Fruit fly (Drosophila melanogaster) whole organism, embryonic: Measurements from ENCODE around the gene CG31636.

Experiments
- ATbp ChIP-seq: fragments of 200-800 bp; sonication (Bioruptor generic); optimal IDR thresholded peaks from 2 replicates; lab custom pipeline; 2017; ENCODE audit warnings: missing biosample characterization, mild to moderate bottlenecking, missing genetic modification characterization, missing genetic modification reagents
- Bgb ChIP-seq: fragments of 200-800 bp; sonication (Bioruptor generic); IDR thresholded peaks from 2 replicates; pipeline ENCODE4 v1.3.6; 2022; ENCODE audit warnings: missing biosample characterization, missing genetic modification characterization; ENCODE audit not compliant: partially characterized antibody
- BtbVII ChIP-seq: fragments of 200-800 bp; sonication (Bioruptor generic); optimal IDR thresholded peaks from 3 replicates; lab custom pipeline; 2017; ENCODE audit warnings: missing biosample characterization, mild to moderate bottlenecking, missing genetic modification characterization
- Bteb2 ChIP-seq: fragments of 200-800 bp; sonication (Bioruptor generic); optimal IDR thresholded peaks from 2 replicates; lab custom pipeline; 2016; ENCODE audit warnings: missing biosample characterization, missing genetic modification characterization
- C15 ChIP-seq: fragments of 200-800 bp; sonication (Bioruptor generic); IDR thresholded peaks from 3 replicates; pipeline ENCODE4 v1.3.6; 2022; ENCODE audit warnings: missing biosample characterization, missing genetic modification characterization
- CG10147 ChIP-seq: fragments of 200-800 bp; sonication (Bioruptor generic); optimal IDR thresholded peaks from 2 replicates; lab custom pipeline; 2019; ENCODE audit warnings: missing biosample characterization, mild to moderate bottlenecking, missing genetic modification characterization, moderate library complexity
- CG10209 ChIP-seq: fragments of 200-800 bp; sonication (Bioruptor generic); optimal IDR thresholded peaks from 3 replicates; lab custom pipeline; 2017; ENCODE audit warnings: missing biosample characterization, mild to moderate bottlenecking, missing genetic modification characterization, missing genetic modification reagents
- CG10366 ChIP-seq: fragments of 200-800 bp; sonication (Bioruptor generic); IDR thresholded peaks from 2 replicates; pipeline ENCODE4 v1.3.6; 2022; ENCODE audit warnings: missing biosample characterization, missing genetic modification characterization
- CG10462 ChIP-seq: fragments of 200-800 bp; sonication (Bioruptor generic); optimal IDR thresholded peaks from 2 replicates; lab custom pipeline; 2016; ENCODE audit warnings: missing biosample characterization, missing genetic modification characterization
- CG12391 ChIP-seq: fragments of 200-800 bp; sonication (Bioruptor generic); optimal IDR thresholded peaks from 3 replicates; lab custom pipeline; 2018; ENCODE audit warnings: missing biosample characterization, mild to moderate bottlenecking, missing genetic modification characterization, moderate library complexity
- CG14710 ChIP-seq: fragments of 200-800 bp; sonication (Bioruptor generic); optimal IDR thresholded peaks from 3 replicates; lab custom pipeline; 2019; ENCODE audit warnings: missing biosample characterization, mild to moderate bottlenecking, missing genetic modification characterization, moderate library complexity
- CG15601 ChIP-seq: fragments of 200-800 bp; sonication (Bioruptor generic); optimal IDR thresholded peaks from 3 replicates; lab custom pipeline; 2019; ENCODE audit warnings: missing biosample characterization, mild to moderate bottlenecking, missing genetic modification characterization, moderate library complexity
- CG1602 ChIP-seq: fragments of 200-800 bp; sonication (Bioruptor generic); optimal IDR thresholded peaks from 3 replicates; lab custom pipeline; 2016; ENCODE audit warnings: missing biosample characterization, missing genetic modification characterization
- CG16813 ChIP-seq: fragments of 200-800 bp; sonication (Bioruptor generic); IDR thresholded peaks from 3 replicates; pipeline ENCODE4 v1.3.6; 2022; ENCODE audit warnings: missing biosample characterization, missing genetic modification characterization; ENCODE audit not compliant: partially characterized antibody
- CG16863 ChIP-seq: fragments of 200-800 bp; sonication (Bioruptor generic); optimal IDR thresholded peaks from 3 replicates; lab custom pipeline; 2016; ENCODE audit warnings: missing biosample characterization, missing genetic modification characterization
- CG1792 ChIP-seq: fragments of 200-800 bp; sonication (Bioruptor generic); optimal IDR thresholded peaks from 2 replicates; lab custom pipeline; 2016; ENCODE audit warnings: missing biosample characterization, missing genetic modification characterization
- CG1832 ChIP-seq: fragments of 200-800 bp; sonication (Bioruptor generic); optimal IDR thresholded peaks from 2 replicates; lab custom pipeline; 2017; ENCODE audit warnings: missing biosample characterization, mild to moderate bottlenecking, missing genetic modification characterization, inconsistent platforms
- CG2120 ChIP-seq: fragments of 200-800 bp; sonication (Bioruptor generic); optimal IDR thresholded peaks from 3 replicates; lab custom pipeline; 2016; ENCODE audit warnings: missing biosample characterization, missing genetic modification characterization
- CG3163 ChIP-seq: fragments of 200-800 bp; sonication (Bioruptor generic); optimal IDR thresholded peaks from 3 replicates; lab custom pipeline; 2016; ENCODE audit warnings: missing biosample characterization, missing genetic modification characterization
- CG43689 ChIP-seq: fragments of 200-800 bp; sonication (Bioruptor generic); IDR thresholded peaks from 2 replicates; pipeline ENCODE4 v1.3.6; 2022; ENCODE audit warnings: missing biosample characterization, missing genetic modification characterization
- CG6765 ChIP-seq: fragments of 200-800 bp; sonication (Bioruptor generic); optimal IDR thresholded peaks from 3 replicates; lab custom pipeline; 2017; ENCODE audit warnings: missing biosample characterization, mild to moderate bottlenecking, missing genetic modification characterization
- CG7271 ChIP-seq: fragments of 200-800 bp; sonication (Bioruptor generic); optimal IDR thresholded peaks from 2 replicates; lab custom pipeline; 2018; ENCODE audit warnings: missing biosample characterization, mild to moderate bottlenecking, missing genetic modification characterization, moderate library complexity
- CG7372 ChIP-seq: fragments of 200-800 bp; sonication (Bioruptor generic); IDR thresholded peaks from 2 replicates; pipeline ENCODE4 v1.3.6; 2022; ENCODE audit warnings: missing biosample characterization, missing genetic modification characterization
- CG8388 ChIP-seq: fragments of 200-800 bp; sonication (Bioruptor generic); optimal IDR thresholded peaks from 2 replicates; lab custom pipeline; 2019; ENCODE audit warnings: missing biosample characterization, mild to moderate bottlenecking, missing genetic modification characterization, moderate library complexity
- CG9817 ChIP-seq: fragments of 200-800 bp; sonication (Bioruptor generic); optimal IDR thresholded peaks from 2 replicates; lab custom pipeline; 2018; ENCODE audit warnings: missing biosample characterization, mild to moderate bottlenecking, missing genetic modification characterization, moderate library complexity
- CkIIα-i1 ChIP-seq: fragments of 200-800 bp; sonication (Bioruptor generic); IDR thresholded peaks from 2 replicates; pipeline ENCODE4 v1.3.6; 2022; ENCODE audit warnings: missing biosample characterization, missing genetic modification characterization
- E2f1 ChIP-seq: fragments of 200-800 bp; sonication (Bioruptor generic); IDR thresholded peaks from 2 replicates; pipeline ENCODE4 v1.3.6; 2022; ENCODE audit warnings: missing biosample characterization, missing genetic modification characterization
- ERR ChIP-seq: fragments of 200-800 bp; sonication (Bioruptor generic); optimal IDR thresholded peaks from 2 replicates; lab custom pipeline; 2016; ENCODE audit warnings: missing biosample characterization, missing genetic modification characterization
- Gsc ChIP-seq: fragments of 200-800 bp; sonication (Bioruptor generic); IDR thresholded peaks from 2 replicates; pipeline ENCODE4 v1.3.6; 2022; ENCODE audit warnings: missing biosample characterization, missing genetic modification characterization
- H2.0 ChIP-seq: fragments of 200-800 bp; sonication (Bioruptor generic); IDR thresholded peaks from 2 replicates; pipeline ENCODE4 v1.3.6; 2022; ENCODE audit warnings: missing biosample characterization, missing genetic modification characterization
- Hsf ChIP-seq: fragments of 200-800 bp; sonication (Bioruptor generic); optimal IDR thresholded peaks from 3 replicates; lab custom pipeline; 2016; ENCODE audit warnings: missing biosample characterization, missing genetic modification characterization
- Lhr ChIP-seq: fragments of 200-800 bp; sonication (Bioruptor generic); optimal IDR thresholded peaks from 3 replicates; lab custom pipeline; 2017; ENCODE audit warnings: mild to moderate bottlenecking, missing biosample characterization, missing genetic modification reagents, missing genetic modification characterization
- Nf-YA ChIP-seq: fragments of 200-800 bp; sonication (Bioruptor generic); IDR thresholded peaks from 2 replicates; pipeline ENCODE4 v1.3.6; 2022; ENCODE audit warnings: missing biosample characterization, missing genetic modification characterization
- NfI ChIP-seq: fragments of 200-800 bp; sonication (Bioruptor generic); optimal IDR thresholded peaks from 3 replicates; lab custom pipeline; 2018; ENCODE audit warnings: missing biosample characterization, mild to moderate bottlenecking, missing genetic modification characterization, moderate library complexity
- Sin3A ChIP-seq: fragments of >200 bp; optimal IDR thresholded peaks from 2 replicates; lab custom pipeline; 2018
- ara ChIP-seq: fragments of 200-800 bp; sonication (Bioruptor generic); IDR thresholded peaks from 2 replicates; pipeline ENCODE4 v1.3.6; 2022; ENCODE audit warnings: missing biosample characterization, missing genetic modification characterization
- chif ChIP-seq, 2 experiments: fragments of 200-800 bp; sonication (Bioruptor generic); optimal IDR thresholded peaks; 3 replicates each; lab custom pipeline; 2016; ENCODE audit warnings: missing biosample characterization in 2 of 2, missing genetic modification characterization in 2 of 2
- en ChIP-seq: fragments of 200-800 bp; sonication (Bioruptor generic); optimal IDR thresholded peaks from 2 replicates; lab custom pipeline; 2016; ENCODE audit warnings: missing biosample characterization, missing genetic modification characterization
- fd102C ChIP-seq: fragments of 200-800 bp; sonication (Bioruptor generic); optimal IDR thresholded peaks from 2 replicates; lab custom pipeline; 2018; ENCODE audit warnings: missing biosample characterization, mild to moderate bottlenecking, missing genetic modification characterization, moderate library complexity
- gcm2 ChIP-seq: fragments of 200-800 bp; sonication (Bioruptor generic); optimal IDR thresholded peaks from 2 replicates; lab custom pipeline; 2016; ENCODE audit warnings: missing biosample characterization, missing genetic modification characterization
- gro ChIP-seq: fragments of 200-800 bp; sonication (Bioruptor generic); optimal IDR thresholded peaks from 2 replicates; lab custom pipeline; 2016; ENCODE audit warnings: missing biosample characterization, missing genetic modification characterization
- ham ChIP-seq: fragments of 200-800 bp; sonication (Bioruptor generic); IDR thresholded peaks from 2 replicates; pipeline ENCODE4 v1.3.6; 2022; ENCODE audit warnings: missing biosample characterization, missing genetic modification characterization
- lov ChIP-seq, 2 experiments: fragments of 200-800 bp in 1 of 2; fragments of >200 bp in 1 of 2; sonication (Bioruptor generic) in 1 of 2; IDR thresholded peaks in 1 of 2; optimal IDR thresholded peaks in 1 of 2; 2 replicates in 1 of 2; 3 replicates in 1 of 2; pipeline versions ENCODE4 v1.3.6 to Lab custom; 2017 to 2022; ENCODE audit warnings: missing biosample characterization in 1 of 2, missing genetic modification characterization in 1 of 2
- pan ChIP-seq, 4 experiments: fragments of >200 bp in 3 of 4; fragments of 200-800 bp in 1 of 4; sonication (Bioruptor generic) in 1 of 4; optimal IDR thresholded peaks in 3 of 4; IDR thresholded peaks in 1 of 4; 2 replicates each; pipeline versions ENCODE4 v1.3.6 to Lab custom; 2017 to 2022; ENCODE audit warnings: missing biosample characterization in 2 of 4, missing genetic modification characterization in 2 of 4, mixed read lengths in 1 of 4
- peb ChIP-seq: fragments of 200-800 bp; sonication (Bioruptor generic); IDR thresholded peaks from 2 replicates; pipeline ENCODE4 v1.3.6; 2022; ENCODE audit warnings: missing biosample characterization, missing genetic modification characterization
- psq ChIP-seq: fragments of 200-800 bp; sonication (Bioruptor generic); optimal IDR thresholded peaks from 2 replicates; lab custom pipeline; 2017; ENCODE audit warnings: missing biosample characterization, missing genetic modification characterization
- sob ChIP-seq: fragments of 200-800 bp; sonication (Bioruptor generic); IDR thresholded peaks from 2 replicates; pipeline ENCODE4 v1.3.6; 2022; ENCODE audit warnings: missing biosample characterization, missing genetic modification characterization
- sqz ChIP-seq: fragments of 200-800 bp; sonication (Bioruptor generic); optimal IDR thresholded peaks from 3 replicates; lab custom pipeline; 2018; ENCODE audit warnings: missing biosample characterization, mild to moderate bottlenecking, missing genetic modification characterization
- ssp ChIP-seq: fragments of 200-800 bp; sonication (Bioruptor generic); IDR thresholded peaks from 2 replicates; pipeline ENCODE4 v1.3.6; 2022; ENCODE audit warnings: missing biosample characterization, missing genetic modification characterization
- wek ChIP-seq: fragments of 200-800 bp; sonication (Bioruptor generic); optimal IDR thresholded peaks from 3 replicates; lab custom pipeline; 2018; ENCODE audit warnings: missing biosample characterization, mild to moderate bottlenecking, missing genetic modification characterization, moderate library complexity

CG31636 gene

dm6 chr2L:6648163-6648628, 9.8 kb downstream of the CG31636 start (continued):
- TF ChIP-seq Bgb (GFP tag; lab: Robert Waterston, UW) (no peak), CkIIα-i1 (GFP tag; lab: Robert Waterston, UW) (peak; percentile 75), NfI (GFP tag; lab: Kevin White, UChicago) (peak; percentile 96), psq (GFP tag; lab: Kevin White, UChicago) (peak; percentile 90), sqz (GFP tag; lab: Kevin White, UChicago) (peak; percentile 83), CG12391 (peak; percentile 98), chif (GFP tag; optimal IDR thresholded peaks at IDR 0.05; lab: Kevin White, UChicago) (peak; percentile 89), ERR (GFP tag; lab: Kevin White, UChicago) (peak; percentile 81), CG6765 (GFP tag; lab: Kevin White, UChicago) (peak; percentile 95), CG1792 (GFP tag; lab: Kevin White, UChicago) (peak; percentile 83), CG8388 (GFP tag; lab: Kevin White, UChicago) (peak; percentile 93), en (GFP tag; lab: Kevin White, UChicago) (peak; percentile 90), H2.0 (GFP tag; lab: Robert Waterston, UW) (peak; percentile 91), ham (GFP tag; lab: Robert Waterston, UW) (peak; percentile 67; the same call in 1 of the 2 replicates), gro (GFP tag; lab: Kevin White, UChicago) (peak; percentile 92), pan (optimal IDR thresholded peaks at IDR 0.05; lab: Kevin White, UChicago) (no peak), pan (GFP tag; optimal IDR thresholded peaks at IDR 0.05 in 1 of 2, IDR thresholded peaks at IDR 0.05 in 1 of 2) (peak in 1 of 2 experiments; percentile 95), ara (GFP tag; lab: Robert Waterston, UW) (peak; percentile 86), Hsf (GFP tag; lab: Kevin White, UChicago) (peak; percentile 96), fd102C (GFP tag; lab: Kevin White, UChicago) (peak; percentile 15), gcm2 (GFP tag; lab: Kevin White, UChicago) (peak; percentile 80), CG16813 (GFP tag; lab: Robert Waterston, UW) (no peak), Nf-YA (peak; percentile 65), Gsc (peak; percentile 73), Bteb2 (peak; percentile 95), BtbVII (GFP tag; lab: Kevin White, UChicago) (peak; percentile 96), CG1832 (GFP tag; lab: Kevin White, UChicago) (no peak), CG2120 (peak; percentile 97), CG10462 (peak; percentile 90), CG10366 (GFP tag; lab: Robert Waterston, UW) (peak; percentile 91), C15 (peak; percentile 78; the same call in 2 of the 3 replicates), CG10209 (GFP tag; lab: Kevin White, UChicago) (peak; percentile 96), CG9817 (peak; percentile 96), CG10147 (GFP tag; lab: Kevin White, UChicago) (peak; percentile 96), CG7372 (peak; percentile 91), Sin3A (peak; percentile 66), lov (optimal IDR thresholded peaks at IDR 0.05; lab: Kevin White, UChicago) (no peak), lov (GFP tag; IDR thresholded peaks at IDR 0.05; lab: Robert Waterston, UW) (peak; percentile 86), CG3163 (GFP tag; lab: Kevin White, UChicago) (peak; percentile 92), ssp (GFP tag; lab: Robert Waterston, UW) (peak; percentile 79), CG7271 (tag; lab: Kevin White, UChicago) (peak; percentile 74), wek (GFP tag; lab: Kevin White, UChicago) (peak; percentile 79), peb (peak; percentile 81), CG16863 (GFP tag; lab: Kevin White, UChicago) (peak; percentile 88), CG1602 (GFP tag; lab: Kevin White, UChicago) (peak; percentile 95), CG14710 (peak; percentile 95), CG15601 (peak; percentile 92), Lhr (GFP tag; lab: Kevin White, UChicago) (peak; percentile 83), ATbp (peak; percentile 92), CG43689 (GFP tag; lab: Robert Waterston, UW) (peak; percentile 84), E2f1 (GFP tag; lab: Robert Waterston, UW) (peak; percentile 91), sob (peak; percentile 92)
